Worm (Caenorhabditis elegans): ENCODE data around the gene del-7.

ce11 chrIV:7759527-7759926, 690 bp upstream of the del-7 start, which contains the start of gene dsb-3:
- TF ChIP-seq ztf-29 (GFP tag; IDR thresholded peaks at IDR 0.05) (no peak), ztf-23 (GFP tag; IDR thresholded peaks at IDR 0.05) (no peak)

Data from whole organism, midembryonic.